Fruit fly (Drosophila melanogaster) whole organism, wandering third instar larva: ENCODE data around the gene Cul6.

Experiments used
- Abd-B ChIP-seq: fragments of >200 bp; optimal IDR thresholded peaks from 2 replicates; lab custom pipeline; 2017; ENCODE audit warnings: missing biosample characterization, missing genetic modification characterization
- CG9705 ChIP-seq: fragments of 200-800 bp; sonication (Bioruptor generic); optimal IDR thresholded peaks from 2 replicates; lab custom pipeline; 2018; ENCODE audit warnings: missing biosample characterization, mild to moderate bottlenecking, missing genetic modification characterization
- CrebA ChIP-seq: fragments of 200-800 bp; sonication (Bioruptor generic); optimal IDR thresholded peaks from 2 replicates; lab custom pipeline; 2016; ENCODE audit warnings: missing biosample characterization, mild to moderate bottlenecking, missing genetic modification characterization, borderline replicate concordance
- Dfd ChIP-seq: fragments of >200 bp; optimal IDR thresholded peaks from 2 replicates; lab custom pipeline; 2017; ENCODE audit warnings: missing biosample characterization, missing genetic modification characterization
- Dif ChIP-seq: fragments of 200-275, 200-300 bp; sonication (Bioruptor generic); optimal IDR thresholded peaks from 2 replicates; lab custom pipeline; 2018; ENCODE audit warnings: missing biosample characterization, missing genetic modification characterization; ENCODE audit not compliant: partially characterized antibody
- GATAd ChIP-seq: sonication (Bioruptor generic); optimal IDR thresholded peaks from 2 replicates; lab custom pipeline; 2016; ENCODE audit warnings: missing biosample characterization, missing genetic modification characterization
- HLH106 ChIP-seq: fragments of 200-800 bp; optimal IDR thresholded peaks from 3 replicates; lab custom pipeline; 2019; ENCODE audit warnings: missing biosample characterization, mild to moderate bottlenecking, missing genetic modification characterization, moderate library complexity
- Hnf4 ChIP-seq: fragments of 200-800 bp; sonication (Bioruptor generic); optimal IDR thresholded peaks from 2 replicates; lab custom pipeline; 2016; ENCODE audit warnings: missing biosample characterization, mild to moderate bottlenecking, missing genetic modification characterization
- Hr78 ChIP-seq: fragments of >200 bp; optimal IDR thresholded peaks from 2 replicates; lab custom pipeline; 2017; ENCODE audit warnings: missing biosample characterization, missing genetic modification characterization
- Hr83 ChIP-seq: fragments of 200-300 bp; sonication (Bioruptor generic); optimal IDR thresholded peaks from 2 replicates; lab custom pipeline; 2016; ENCODE audit warnings: missing biosample characterization, mild to moderate bottlenecking, missing genetic modification characterization, moderate library complexity; ENCODE audit not compliant: poor library complexity, severe bottlenecking
- Jra ChIP-seq: sonication (Bioruptor generic); optimal IDR thresholded peaks from 2 replicates; lab custom pipeline; 2016; ENCODE audit warnings: missing biosample characterization, missing genetic modification characterization
- Myc ChIP-seq: fragments of >200 bp; optimal IDR thresholded peaks from 2 replicates; lab custom pipeline; 2017
- N ChIP-seq: fragments of >200 bp; optimal IDR thresholded peaks from 2 replicates; lab custom pipeline; 2018; ENCODE audit warnings: missing biosample characterization, missing external identifiers, missing genetic modification characterization
- Rel ChIP-seq, 2 experiments: fragments of 200-800 bp; sonication (Bioruptor generic) in 1 of 2; optimal IDR thresholded peaks; 2 replicates in 1 of 2; 3 replicates in 1 of 2; lab custom pipeline; 2016 to 2019; ENCODE audit warnings: mild to moderate bottlenecking in 2 of 2, missing biosample characterization in 2 of 2, missing genetic modification characterization in 2 of 2, moderate library complexity in 1 of 2
- Sp1 ChIP-seq: fragments of 200-800 bp; sonication (Bioruptor generic); optimal IDR thresholded peaks from 3 replicates; lab custom pipeline; 2019; ENCODE audit warnings: missing biosample characterization, mild to moderate bottlenecking, missing genetic modification characterization, moderate library complexity
- Vsx2 ChIP-seq: fragments of 200-300, 225-300 bp; sonication (Bioruptor generic); optimal IDR thresholded peaks from 2 replicates; lab custom pipeline; 2018; ENCODE audit warnings: missing biosample characterization, missing genetic modification characterization; ENCODE audit not compliant: partially characterized antibody
- br ChIP-seq: fragments of 200-800 bp; sonication (Bioruptor generic); optimal IDR thresholded peaks from 2 replicates; lab custom pipeline; 2016; ENCODE audit warnings: missing biosample characterization, missing genetic modification characterization
- brk ChIP-seq: fragments of 200-800 bp; sonication (Bioruptor generic); optimal IDR thresholded peaks from 2 replicates; lab custom pipeline; 2016; ENCODE audit warnings: missing biosample characterization, mild to moderate bottlenecking, missing genetic modification characterization
- dl ChIP-seq, 2 experiments: fragments of 175-275, 200-275 bp in 1 of 2; fragments of 200-275 bp in 1 of 2; sonication (Bioruptor generic); optimal IDR thresholded peaks; lab custom pipeline; 2018; ENCODE audit warnings: mild to moderate bottlenecking in 2 of 2, missing biosample characterization in 2 of 2, missing genetic modification characterization in 2 of 2, moderate library complexity in 2 of 2; ENCODE audit not compliant: partially characterized antibody in 2 of 2, insufficient read depth in 1 of 2
- dmrt93B ChIP-seq: fragments of 200-800 bp; sonication (Bioruptor generic); optimal IDR thresholded peaks from 2 replicates; lab custom pipeline; 2018; ENCODE audit warnings: missing biosample characterization, mild to moderate bottlenecking, missing genetic modification characterization
- ey ChIP-seq: fragments of 200-800 bp; sonication (Bioruptor generic); optimal IDR thresholded peaks from 2 replicates; lab custom pipeline; 2016; ENCODE audit warnings: missing biosample characterization, missing genetic modification characterization
- foxo ChIP-seq, 2 experiments: fragments of 200-800 bp; sonication (Bioruptor generic); optimal IDR thresholded peaks; 2 replicates in 1 of 2; 3 replicates in 1 of 2; lab custom pipeline; 2016 to 2017; ENCODE audit warnings: missing biosample characterization in 2 of 2, missing genetic modification characterization in 2 of 2
- fru ChIP-seq: fragments of 200-800 bp; sonication (Bioruptor generic); optimal IDR thresholded peaks from 3 replicates; lab custom pipeline; 2016; ENCODE audit warnings: missing biosample characterization, mild to moderate bottlenecking, missing genetic modification characterization
- h ChIP-seq: fragments of 200-800 bp; sonication (Bioruptor generic); optimal IDR thresholded peaks from 3 replicates; lab custom pipeline; 2016; ENCODE audit warnings: missing biosample characterization, mild to moderate bottlenecking, missing genetic modification characterization
- jim ChIP-seq: fragments of 175-275, 200-325 bp; sonication (Bioruptor generic); optimal IDR thresholded peaks from 2 replicates; lab custom pipeline; 2016; ENCODE audit warnings: missing biosample characterization, mild to moderate bottlenecking, missing genetic modification characterization
- lola ChIP-seq: fragments of >200 bp; optimal IDR thresholded peaks from 2 replicates; lab custom pipeline; 2017; ENCODE audit warnings: missing biosample characterization, missing genetic modification characterization
- pan ChIP-seq: fragments of >200 bp; optimal IDR thresholded peaks from 2 replicates; lab custom pipeline; 2017
- psq ChIP-seq: fragments of 200-800 bp; sonication (Bioruptor generic); optimal IDR thresholded peaks from 3 replicates; lab custom pipeline; 2017; ENCODE audit warnings: missing biosample characterization, mild to moderate bottlenecking, missing genetic modification characterization, moderate library complexity
- rgr ChIP-seq: fragments of 200-800 bp; sonication (Bioruptor generic); optimal IDR thresholded peaks from 3 replicates; lab custom pipeline; 2016; ENCODE audit warnings: missing biosample characterization, mild to moderate bottlenecking, missing genetic modification characterization
- sage ChIP-seq: fragments of 200-800 bp; sonication (Bioruptor generic); optimal IDR thresholded peaks from 2 replicates; lab custom pipeline; 2016; ENCODE audit warnings: missing biosample characterization, mild to moderate bottlenecking, missing genetic modification characterization
- tai ChIP-seq: sonication (Bioruptor generic); optimal IDR thresholded peaks from 2 replicates; lab custom pipeline; 2016; ENCODE audit warnings: missing biosample characterization, missing genetic modification characterization
- woc ChIP-seq: sonication (Bioruptor generic); optimal IDR thresholded peaks from 2 replicates; lab custom pipeline; 2016; ENCODE audit warnings: missing biosample characterization, mild to moderate bottlenecking, missing genetic modification characterization

Cul6 gene

dm6 chr3L:13032915-13033282 lies 21.4 kb upstream of the Cul6 start:
- TF ChIP-seq brk (GFP tag; lab: Kevin White, UChicago) (no peak), Rel (GFP tag; optimal IDR thresholded peaks at IDR 0.05; lab: Kevin White, UChicago) (no peak), Rel (tag; optimal IDR thresholded peaks at IDR 0.05; lab: Kevin White, UChicago) (no peak), HLH106 (tag; lab: Kevin White, UChicago) (no peak), tai (GFP tag; lab: Kevin White, UChicago) (no peak), Hnf4 (no peak), lola (no peak), Sp1 (no peak), Jra (GFP tag; lab: Kevin White, UChicago) (no peak), dl (GFP tag; optimal IDR thresholded peaks at IDR 0.05; lab: Kevin White, UChicago; ENCODE audit: insufficient read depth in 1 of 2, partially characterized antibody in 2 of 2) (no peak), CG9705 (GFP tag; lab: Kevin White, UChicago) (no peak), ey (GFP tag; lab: Kevin White, UChicago) (no peak), Hr78 (GFP tag; lab: Kevin White, UChicago) (no peak), Dif (GFP tag; lab: Kevin White, UChicago) (no peak), psq (GFP tag; lab: Kevin White, UChicago) (no peak), Dfd (GFP tag; lab: Kevin White, UChicago) (no peak), CrebA (GFP tag; lab: Kevin White, UChicago) (no peak)

dm6 chr3L:13032085-13032914 lies 20.8 kb upstream of the Cul6 start:
- no peak for TF ChIP-seq brk (GFP tag; lab: Kevin White, UChicago)
- no peak for TF ChIP-seq Rel (GFP tag; optimal IDR thresholded peaks at IDR 0.05; lab: Kevin White, UChicago)
- peak; percentile 88 for TF ChIP-seq Rel (tag; optimal IDR thresholded peaks at IDR 0.05; lab: Kevin White, UChicago)
- TF ChIP-seq foxo (GFP tag; optimal IDR thresholded peaks at IDR 0.05; lab: Kevin White, UChicago) = peak in 1 of 2 experiments; percentile 14
- TF ChIP-seq Sp1 = peak; percentile 13
- no peak for TF ChIP-seq rgr
- TF ChIP-seq, all 38 proteins: peak for 3

dm6 chr3L:13031326-13031725 lies 19.8 kb upstream of the Cul6 start:
- TF ChIP-seq tai (GFP tag; lab: Kevin White, UChicago) = no peak
- no peak for TF ChIP-seq fru
- TF ChIP-seq Myc = no peak
- no peak for TF ChIP-seq Hr83
- no peak for TF ChIP-seq Abd-B (GFP tag; lab: Kevin White, UChicago)

- TF ChIP-seq GATAd = no peak
- no peak for TF ChIP-seq br (GFP tag; lab: Kevin White, UChicago)
- TF ChIP-seq rgr = peak; percentile 13
- peak; percentile 24 for TF ChIP-seq h
- no peak for TF ChIP-seq Rel (GFP tag; optimal IDR thresholded peaks at IDR 0.05; lab: Kevin White, UChicago)
- no peak for TF ChIP-seq Rel (tag; optimal IDR thresholded peaks at IDR 0.05; lab: Kevin White, UChicago)
- TF ChIP-seq Jra (GFP tag; lab: Kevin White, UChicago) = no peak
- no peak for TF ChIP-seq CG9705 (GFP tag; lab: Kevin White, UChicago)
- TF ChIP-seq jim (GFP tag; lab: Kevin White, UChicago) = no peak
- no peak for TF ChIP-seq HLH106 (tag; lab: Kevin White, UChicago)
- TF ChIP-seq fru = peak; percentile 20
- no peak for TF ChIP-seq Sp1
Observed at dm6 chr3L:13030055-13030634, 18.7 kb upstream of the Cul6 start.

dm6 chr3L:13028740-13029139 lies 17.3 kb upstream of the Cul6 start, which contains the start of gene CG17672:
Gene CG17672 (plus strand): TSS chr3L:13028962.
- TF ChIP-seq ey (GFP tag; lab: Kevin White, UChicago) = no peak
- peak; percentile 27 for TF ChIP-seq psq (GFP tag; lab: Kevin White, UChicago)
- TF ChIP-seq h = peak; percentile 18
- peak; percentile 9 for TF ChIP-seq Hr83
- TF ChIP-seq sage = no peak
- TF ChIP-seq Vsx2 (GFP tag; lab: Kevin White, UChicago) = peak; percentile 38
- peak; percentile 77 for TF ChIP-seq Dfd (GFP tag; lab: Kevin White, UChicago)
- no peak for TF ChIP-seq Abd-B (GFP tag; lab: Kevin White, UChicago)
- TF ChIP-seq Myc = no peak
- TF ChIP-seq rgr = peak; percentile 12
- TF ChIP-seq N = no peak
- TF ChIP-seq fru = peak; percentile 32
- TF ChIP-seq pan (lab: Kevin White, UChicago) = no peak
- no peak for TF ChIP-seq HLH106 (tag; lab: Kevin White, UChicago)
- TF ChIP-seq Sp1 = peak; percentile 17
- no peak for TF ChIP-seq tai (GFP tag; lab: Kevin White, UChicago)
- peak; percentile 24 for TF ChIP-seq Rel (GFP tag; optimal IDR thresholded peaks at IDR 0.05; lab: Kevin White, UChicago)
- TF ChIP-seq Rel (tag; optimal IDR thresholded peaks at IDR 0.05; lab: Kevin White, UChicago) = peak; percentile 9
- TF ChIP-seq jim (GFP tag; lab: Kevin White, UChicago) = no peak
- peak in 1 of 2 experiments; percentile 6 for TF ChIP-seq dl (GFP tag; optimal IDR thresholded peaks at IDR 0.05; lab: Kevin White, UChicago; ENCODE audit: insufficient read depth in 1 of 2, partially characterized antibody in 2 of 2)
- no peak for TF ChIP-seq GATAd
- TF ChIP-seq dmrt93B (GFP tag; lab: Kevin White, UChicago) = no peak
- TF ChIP-seq woc (GFP tag; lab: Kevin White, UChicago) = no peak
- TF ChIP-seq Dif (GFP tag; lab: Kevin White, UChicago) = peak; percentile 77
